Fruit fly (Drosophila melanogaster) whole organism, embryonic: ENCODE data around the gene g.
A peak's percentile ranks its signal among the peaks of the same experiment; 100 is the strongest.

ENCODE experiments used
- ATbp ChIP-seq: fragments of 200-800 bp; sonication (Bioruptor generic); optimal IDR thresholded peaks from 2 replicates; lab custom pipeline; 2017; ENCODE audit warnings: missing biosample characterization, mild to moderate bottlenecking, missing genetic modification characterization, missing genetic modification reagents
- B-H1 ChIP-seq: fragments of 200-800 bp; sonication (Bioruptor generic); IDR thresholded peaks from 3 replicates; pipeline ENCODE4 v1.3.6; 2022; ENCODE audit warnings: missing biosample characterization, missing genetic modification characterization
- CG12104 ChIP-seq: fragments of 200-800 bp; sonication (Bioruptor generic); optimal IDR thresholded peaks from 3 replicates; lab custom pipeline; 2016; ENCODE audit warnings: missing biosample characterization, missing genetic modification characterization
- CG2120 ChIP-seq: fragments of 200-800 bp; sonication (Bioruptor generic); optimal IDR thresholded peaks from 3 replicates; lab custom pipeline; 2016; ENCODE audit warnings: missing biosample characterization, missing genetic modification characterization
- CG2202 ChIP-seq: fragments of 200-800 bp; sonication (Bioruptor generic); optimal IDR thresholded peaks from 2 replicates; lab custom pipeline; 2018; ENCODE audit warnings: missing biosample characterization, mild to moderate bottlenecking, missing genetic modification characterization
- CG30431 ChIP-seq: fragments of 200-800 bp; sonication (Bioruptor generic); optimal IDR thresholded peaks from 2 replicates; lab custom pipeline; 2017; ENCODE audit warnings: missing biosample characterization, missing genetic modification characterization
- CG33213 ChIP-seq: fragments of 200-800 bp; sonication (Bioruptor generic); optimal IDR thresholded peaks from 3 replicates; lab custom pipeline; 2016; ENCODE audit warnings: missing biosample characterization, missing genetic modification characterization
- CG3847 ChIP-seq: fragments of 200-800 bp; sonication (Bioruptor generic); IDR thresholded peaks from 2 replicates; pipeline ENCODE4 v1.3.6; 2022; ENCODE audit warnings: missing biosample characterization, missing genetic modification characterization
- CG4328 ChIP-seq: fragments of 200-800 bp; sonication (Bioruptor generic); optimal IDR thresholded peaks from 3 replicates; lab custom pipeline; 2017; ENCODE audit warnings: missing biosample characterization, missing genetic modification reagents, missing genetic modification characterization
- CG43689 ChIP-seq: fragments of 200-800 bp; sonication (Bioruptor generic); IDR thresholded peaks from 2 replicates; pipeline ENCODE4 v1.3.6; 2022; ENCODE audit warnings: missing biosample characterization, missing genetic modification characterization
- CG4404 ChIP-seq: fragments of 200-800 bp; sonication (Bioruptor generic); IDR thresholded peaks from 2 replicates; pipeline ENCODE4 v1.3.6; 2022; ENCODE audit warnings: missing biosample characterization, missing genetic modification characterization
- CG5953 ChIP-seq: fragments of 200-800 bp; sonication (Bioruptor generic); IDR thresholded peaks from 2 replicates; pipeline ENCODE4 v1.3.6; 2022; ENCODE audit warnings: missing biosample characterization, missing genetic modification characterization
- CG6683 ChIP-seq: fragments of 200-800 bp; sonication (Bioruptor generic); optimal IDR thresholded peaks from 2 replicates; lab custom pipeline; 2017; ENCODE audit warnings: missing biosample characterization, mild to moderate bottlenecking, missing genetic modification characterization, missing genetic modification reagents
- CG7745 ChIP-seq: fragments of 200-800 bp; sonication (Bioruptor generic); optimal IDR thresholded peaks from 2 replicates; lab custom pipeline; 2018; ENCODE audit warnings: missing biosample characterization, mild to moderate bottlenecking, missing genetic modification characterization, moderate library complexity
- CG7786 ChIP-seq: fragments of 200-800 bp; sonication (Bioruptor generic); optimal IDR thresholded peaks from 2 replicates; lab custom pipeline; 2016; ENCODE audit warnings: missing biosample characterization, missing genetic modification characterization
- CG7987 ChIP-seq: fragments of 200-800 bp; sonication (Bioruptor generic); optimal IDR thresholded peaks from 2 replicates; lab custom pipeline; 2018; ENCODE audit warnings: missing biosample characterization, mild to moderate bottlenecking, missing genetic modification characterization, moderate library complexity
- CG9437 ChIP-seq: fragments of 200-800 bp; sonication (Bioruptor generic); optimal IDR thresholded peaks from 2 replicates; lab custom pipeline; 2018; ENCODE audit warnings: missing biosample characterization, mild to moderate bottlenecking, missing genetic modification characterization
- CTCF ChIP-seq: fragments of 200-800 bp; sonication (Bioruptor generic); optimal IDR thresholded peaks from 2 replicates; lab custom pipeline; 2017; ENCODE audit warnings: missing biosample characterization, mild to moderate bottlenecking, missing genetic modification characterization, moderate library complexity
- Doc2 ChIP-seq: fragments of 200-800 bp; sonication (Bioruptor generic); IDR thresholded peaks from 2 replicates; pipeline ENCODE4 v1.3.6; 2022; ENCODE audit warnings: missing biosample characterization, missing genetic modification characterization
- Dref ChIP-seq: fragments of 200-800 bp; sonication (Bioruptor generic); IDR thresholded peaks from 2 replicates; pipeline ENCODE4 v1.3.6; 2022; ENCODE audit warnings: missing biosample characterization, missing genetic modification characterization
- E2f2 ChIP-seq: fragments of 200-800 bp; sonication (Bioruptor generic); IDR thresholded peaks from 2 replicates; pipeline ENCODE4 v1.3.6; 2022; ENCODE audit warnings: missing biosample characterization, missing genetic modification characterization
- HLHmδ ChIP-seq: fragments of 200-800 bp; sonication (Bioruptor generic); optimal IDR thresholded peaks from 2 replicates; lab custom pipeline; 2018; ENCODE audit warnings: missing biosample characterization, mild to moderate bottlenecking, missing genetic modification characterization, moderate library complexity
- Hand ChIP-seq: fragments of 200-800 bp; sonication (Bioruptor generic); optimal IDR thresholded peaks from 2 replicates; lab custom pipeline; 2017; ENCODE audit warnings: mild to moderate bottlenecking, missing biosample characterization, missing genetic modification reagents, missing genetic modification characterization
- Lpt ChIP-seq: fragments of >200 bp; optimal IDR thresholded peaks from 2 replicates; lab custom pipeline; 2018; ENCODE audit warnings: missing biosample characterization, missing genetic modification characterization
- MBD-R2 ChIP-seq: fragments of 200-800 bp; sonication (Bioruptor generic); IDR thresholded peaks from 2 replicates; pipeline ENCODE4 v1.3.6; 2022; ENCODE audit warnings: missing biosample characterization, missing genetic modification characterization
- Nf-YC ChIP-seq: fragments of 200-800 bp; optimal IDR thresholded peaks from 3 replicates; lab custom pipeline; 2019; ENCODE audit warnings: missing biosample characterization, mild to moderate bottlenecking, missing genetic modification characterization, moderate library complexity
- Sry-β ChIP-seq: fragments of 200-800 bp; sonication (Bioruptor generic); optimal IDR thresholded peaks from 2 replicates; lab custom pipeline; 2018; ENCODE audit warnings: missing biosample characterization, mild to moderate bottlenecking, missing genetic modification characterization, moderate library complexity
- Sry-δ ChIP-seq: fragments of 200-800 bp; sonication (Bioruptor generic); optimal IDR thresholded peaks from 2 replicates; lab custom pipeline; 2016; ENCODE audit warnings: missing biosample characterization, missing genetic modification characterization
- ab ChIP-seq: fragments of 200-800 bp; sonication (Bioruptor generic); optimal IDR thresholded peaks from 2 replicates; lab custom pipeline; 2016; ENCODE audit warnings: missing biosample characterization, missing genetic modification characterization
- ase ChIP-seq: fragments of 200-800 bp; sonication (Bioruptor generic); IDR thresholded peaks from 3 replicates; pipeline ENCODE4 v1.3.6; 2022; ENCODE audit warnings: missing biosample characterization, missing genetic modification characterization
- bbx ChIP-seq: fragments of 200-800 bp; sonication (Bioruptor generic); IDR thresholded peaks from 2 replicates; pipeline ENCODE4 v1.3.6; 2022; ENCODE audit warnings: missing biosample characterization, missing genetic modification characterization; ENCODE audit not compliant: partially characterized antibody
- bcd ChIP-seq: fragments of 200-800 bp; sonication (Bioruptor generic); optimal IDR thresholded peaks from 2 replicates; lab custom pipeline; 2017; ENCODE audit warnings: missing biosample characterization, mild to moderate bottlenecking, missing genetic modification characterization
- bigmax ChIP-seq: fragments of 200-800 bp; sonication (Bioruptor generic); optimal IDR thresholded peaks from 2 replicates; lab custom pipeline; 2018; ENCODE audit warnings: missing biosample characterization, mild to moderate bottlenecking, missing genetic modification characterization
- disco-r ChIP-seq: fragments of 200-800 bp; sonication (Bioruptor generic); optimal IDR thresholded peaks from 2 replicates; lab custom pipeline; 2016; ENCODE audit warnings: missing biosample characterization, missing genetic modification characterization
- dysf ChIP-seq: fragments of 200-800 bp; sonication (Bioruptor generic); IDR thresholded peaks from 3 replicates; pipeline ENCODE4 v1.3.6; 2022; ENCODE audit warnings: missing biosample characterization, missing genetic modification characterization
- emc ChIP-seq: fragments of 200-800 bp; sonication (Bioruptor generic); optimal IDR thresholded peaks from 2 replicates; lab custom pipeline; 2016; ENCODE audit warnings: missing biosample characterization, missing genetic modification characterization
- fu2 ChIP-seq: fragments of 200-800 bp; sonication (Bioruptor generic); optimal IDR thresholded peaks from 2 replicates; lab custom pipeline; 2016; ENCODE audit warnings: missing biosample characterization, missing genetic modification characterization
- gce ChIP-seq: fragments of 200-800 bp; sonication (Bioruptor generic); IDR thresholded peaks from 3 replicates; pipeline ENCODE4 v1.3.6; 2022; ENCODE audit warnings: missing biosample characterization, missing genetic modification characterization
- gem ChIP-seq: fragments of 200-800 bp; sonication (Bioruptor generic); optimal IDR thresholded peaks from 2 replicates; lab custom pipeline; 2019; ENCODE audit warnings: missing biosample characterization, mild to moderate bottlenecking, missing genetic modification characterization, moderate library complexity
- gsb-n ChIP-seq: fragments of 200-800 bp; sonication (Bioruptor generic); optimal IDR thresholded peaks from 3 replicates; lab custom pipeline; 2018; ENCODE audit warnings: missing biosample characterization, mild to moderate bottlenecking, missing genetic modification characterization
- hbn ChIP-seq: fragments of 200-800 bp; sonication (Bioruptor generic); IDR thresholded peaks from 2 replicates; pipeline ENCODE4 v1.3.6; 2022; ENCODE audit warnings: missing biosample characterization, missing genetic modification characterization; ENCODE audit not compliant: partially characterized antibody
- knrl ChIP-seq: fragments of 200-800 bp; sonication (Bioruptor generic); IDR thresholded peaks from 3 replicates; pipeline ENCODE4 v1.3.6; 2022; ENCODE audit warnings: missing biosample characterization, missing genetic modification characterization; ENCODE audit not compliant: partially characterized antibody
- mam ChIP-seq: fragments of 200-800 bp; sonication (Bioruptor generic); optimal IDR thresholded peaks from 3 replicates; lab custom pipeline; 2016; ENCODE audit warnings: missing biosample characterization, missing genetic modification characterization
- org-1 ChIP-seq: fragments of 200-800 bp; sonication (Bioruptor generic); optimal IDR thresholded peaks from 2 replicates; lab custom pipeline; 2017; ENCODE audit warnings: missing biosample characterization, missing genetic modification characterization
- otp ChIP-seq: fragments of 200-800 bp; sonication (Bioruptor generic); IDR thresholded peaks from 3 replicates; pipeline ENCODE4, ENCODE4 v1.3.6; 2022; ENCODE audit warnings: missing biosample characterization, missing genetic modification characterization
- p53 ChIP-seq: fragments of 200-800 bp; sonication (Bioruptor generic); optimal IDR thresholded peaks from 2 replicates; lab custom pipeline; 2016; ENCODE audit warnings: missing biosample characterization, missing genetic modification characterization
- row ChIP-seq: fragments of 200-800 bp; sonication (Bioruptor generic); IDR thresholded peaks from 3 replicates; pipeline ENCODE4 v1.3.6; 2022; ENCODE audit warnings: missing biosample characterization, missing genetic modification characterization
- scrt ChIP-seq: fragments of 200-800 bp; sonication (Bioruptor generic); optimal IDR thresholded peaks from 2 replicates; lab custom pipeline; 2018; ENCODE audit warnings: missing biosample characterization, mild to moderate bottlenecking, missing genetic modification characterization, moderate library complexity
- slp2 ChIP-seq: fragments of 200-800 bp; sonication (Bioruptor generic); optimal IDR thresholded peaks from 2 replicates; lab custom pipeline; 2016; ENCODE audit warnings: missing biosample characterization, missing genetic modification characterization
- tna ChIP-seq: fragments of 200-800 bp; sonication (Bioruptor generic); IDR thresholded peaks from 2 replicates; pipeline ENCODE4 v1.3.6; 2022; ENCODE audit warnings: missing biosample characterization, missing genetic modification characterization; ENCODE audit not compliant: partially characterized antibody
- toy ChIP-seq: fragments of 200-800 bp; sonication (Bioruptor generic); IDR thresholded peaks from 2 replicates; pipeline ENCODE4 v1.3.6; 2022; ENCODE audit warnings: missing biosample characterization, missing genetic modification characterization
- trh ChIP-seq: fragments of 200-800 bp; sonication (Bioruptor generic); optimal IDR thresholded peaks from 2 replicates; lab custom pipeline; 2016; ENCODE audit warnings: missing biosample characterization, missing genetic modification characterization
- vfl ChIP-seq: fragments of 200-800 bp; sonication (Bioruptor generic); optimal IDR thresholded peaks from 2 replicates; lab custom pipeline; 2016; ENCODE audit warnings: missing biosample characterization, missing genetic modification characterization

Gene g

dm6 chrX:13737939-13738338 lies 1.9 kb upstream of the g start, which contains the start of gene CG11134 (continued):
- no peak for TF ChIP-seq p53
- no peak for TF ChIP-seq vfl
- no peak for TF ChIP-seq otp (GFP tag; lab: Robert Waterston, UW)
- no peak for TF ChIP-seq CG7745 (tag; lab: Kevin White, UChicago)
- peak; percentile 33 for TF ChIP-seq MBD-R2 (GFP tag; lab: Robert Waterston, UW)
- TF ChIP-seq knrl (GFP tag; lab: Robert Waterston, UW), result no peak
- no peak for TF ChIP-seq CG6683
- TF ChIP-seq toy, result no peak
- TF ChIP-seq org-1, result no peak
- no peak for TF ChIP-seq CG9437
- TF ChIP-seq row (GFP tag; lab: Robert Waterston, UW), result 0 out of 3 replicates have a peak, but pooled peaks have one; percentile 5
- TF ChIP-seq CTCF (GFP tag; lab: Kevin White, UChicago), result no peak
- TF ChIP-seq CG7987 (GFP tag; lab: Kevin White, UChicago), result no peak
- no peak for TF ChIP-seq gsb-n (tag; lab: Kevin White, UChicago)
- no peak for TF ChIP-seq CG2120
- TF ChIP-seq disco-r (GFP tag; lab: Kevin White, UChicago), result no peak
- no peak for TF ChIP-seq ase (GFP tag; lab: Robert Waterston, UW)
- no peak for TF ChIP-seq CG30431 (GFP tag; lab: Kevin White, UChicago)
- TF ChIP-seq Hand (GFP tag; lab: Kevin White, UChicago), result no peak
- TF ChIP-seq CG33213 (GFP tag; lab: Kevin White, UChicago), result no peak
- TF ChIP-seq bigmax (GFP tag; lab: Kevin White, UChicago), result no peak
- no peak for TF ChIP-seq CG5953 (GFP tag; lab: Robert Waterston, UW)
- TF ChIP-seq CG7786, result no peak
- no peak for TF ChIP-seq CG4328
- TF ChIP-seq Doc2, result no peak
- TF ChIP-seq gem (tag; lab: Kevin White, UChicago), result no peak
- TF ChIP-seq Nf-YC (tag; lab: Kevin White, UChicago), result no peak
- no peak for TF ChIP-seq fu2 (GFP tag; lab: Kevin White, UChicago)
- TF ChIP-seq bbx (GFP tag; lab: Robert Waterston, UW), result peak; percentile 60; the same call in 1 of the 2 replicates
- no peak for TF ChIP-seq scrt (GFP tag; lab: Kevin White, UChicago)
- no peak for TF ChIP-seq ATbp
- TF ChIP-seq E2f2 (GFP tag; lab: Robert Waterston, UW), result peak; percentile 69
- no peak for TF ChIP-seq slp2
- no peak for TF ChIP-seq emc (GFP tag; lab: Kevin White, UChicago)
- no peak for TF ChIP-seq CG4404 (GFP tag; lab: Robert Waterston, UW)
- TF ChIP-seq B-H1 (GFP tag; lab: Robert Waterston, UW), result no peak
- TF ChIP-seq Sry-δ (GFP tag; lab: Kevin White, UChicago), result peak; percentile 33
- TF ChIP-seq hbn (GFP tag; lab: Robert Waterston, UW), result peak; percentile 14; the same call in 1 of the 2 replicates
- TF ChIP-seq bcd, result no peak
- no peak for TF ChIP-seq gce
- TF ChIP-seq mam (GFP tag; lab: Kevin White, UChicago), result no peak
- no peak for TF ChIP-seq ab (GFP tag; lab: Kevin White, UChicago)
- TF ChIP-seq HLHmδ (GFP tag; lab: Kevin White, UChicago), result no peak
- no peak for TF ChIP-seq dysf
- no peak for TF ChIP-seq Sry-β
- TF ChIP-seq CG2202 (tag; lab: Kevin White, UChicago), result no peak
- TF ChIP-seq CG43689 (GFP tag; lab: Robert Waterston, UW), result no peak
- TF ChIP-seq Lpt (GFP tag; lab: Kevin White, UChicago), result no peak
- no peak for TF ChIP-seq CG3847 (GFP tag; lab: Robert Waterston, UW)
- peak; percentile 64 for TF ChIP-seq Dref
- peak; percentile 58 for TF ChIP-seq tna (GFP tag; lab: Robert Waterston, UW)
- no peak for TF ChIP-seq CG12104 (GFP tag; lab: Kevin White, UChicago)
- TF ChIP-seq trh (GFP tag; lab: Kevin White, UChicago), result no peak
